Fruit fly (Drosophila melanogaster) whole organism, prepupa: Measurements from ENCODE around the gene CG16965.

Experiments used
- CG11762 ChIP-seq: fragments of 200-800 bp; sonication (Bioruptor generic); optimal IDR thresholded peaks from 3 replicates; lab custom pipeline; 2016; ENCODE audit warnings: missing biosample characterization, missing genetic modification characterization; ENCODE audit not compliant: insufficient read depth
- CG16779 ChIP-seq: fragments of 200-800 bp; sonication (Bioruptor generic); optimal IDR thresholded peaks from 3 replicates; lab custom pipeline; 2017; ENCODE audit warnings: missing biosample characterization, mild to moderate bottlenecking, missing genetic modification characterization
- Ets96B ChIP-seq: fragments of 200-800 bp; optimal IDR thresholded peaks from 2 replicates; lab custom pipeline; 2019; ENCODE audit warnings: missing biosample characterization, mild to moderate bottlenecking, missing genetic modification characterization, moderate library complexity
- Hr4 ChIP-seq: fragments of 200-800 bp; sonication (Bioruptor generic); optimal IDR thresholded peaks from 3 replicates; lab custom pipeline; 2016; ENCODE audit warnings: missing biosample characterization, missing genetic modification characterization
- Lpt ChIP-seq: fragments of 200-800 bp; sonication (Bioruptor generic); optimal IDR thresholded peaks from 3 replicates; lab custom pipeline; 2016; ENCODE audit warnings: missing biosample characterization, missing genetic modification characterization
- Met ChIP-seq: fragments of 200-800 bp; sonication (Bioruptor generic); optimal IDR thresholded peaks from 3 replicates; lab custom pipeline; 2016; ENCODE audit warnings: missing biosample characterization, missing genetic modification characterization
- OdsH ChIP-seq: fragments of 200-800 bp; sonication (Bioruptor generic); optimal IDR thresholded peaks from 3 replicates; lab custom pipeline; 2016; ENCODE audit warnings: missing biosample characterization, missing genetic modification characterization
- Smox ChIP-seq: fragments of 200-800 bp; sonication (Bioruptor generic); optimal IDR thresholded peaks from 3 replicates; lab custom pipeline; 2016; ENCODE audit warnings: missing biosample characterization, missing genetic modification characterization
- Sox102F ChIP-seq: fragments of 200-800 bp; sonication (Bioruptor generic); optimal IDR thresholded peaks from 2 replicates; lab custom pipeline; 2016; ENCODE audit warnings: missing biosample characterization, mild to moderate bottlenecking, missing genetic modification characterization
- acj6 ChIP-seq: fragments of 200-800 bp; sonication (Bioruptor generic); optimal IDR thresholded peaks from 3 replicates; lab custom pipeline; 2016; ENCODE audit warnings: missing biosample characterization, missing genetic modification characterization
- dsx ChIP-seq: fragments of 200-800 bp; optimal IDR thresholded peaks from 3 replicates; lab custom pipeline; 2019; ENCODE audit warnings: missing biosample characterization, mild to moderate bottlenecking, missing genetic modification characterization, moderate library complexity; ENCODE audit not compliant: poor library complexity, severe bottlenecking
- pdm3 ChIP-seq: fragments of 200-800 bp; sonication (Bioruptor generic); optimal IDR thresholded peaks from 3 replicates; lab custom pipeline; 2016; ENCODE audit warnings: missing biosample characterization, missing genetic modification characterization

dm6 chr2L:12006397-12007330, 25.3 kb downstream of the CG16965 start:
- TF ChIP-seq Ets96B (tag; lab: Kevin White, UChicago) (peak; percentile 95), dsx (GFP tag; lab: Kevin White, UChicago) (peak; percentile 80), CG16779 (peak; percentile 88), Met (GFP tag; lab: Kevin White, UChicago) (peak; percentile 74), Sox102F (GFP tag; lab: Kevin White, UChicago) (peak; percentile 52), pdm3 (GFP tag; lab: Kevin White, UChicago) (peak; percentile 78), Smox (GFP tag; lab: Kevin White, UChicago) (peak; percentile 72), acj6 (GFP tag; lab: Kevin White, UChicago) (peak; percentile 88), CG11762 (GFP tag; lab: Kevin White, UChicago) (peak; percentile 84), Lpt (peak; percentile 76), Hr4 (peak; percentile 69), OdsH (GFP tag; lab: Kevin White, UChicago) (peak; percentile 90)
